Worm (Caenorhabditis elegans) whole organism, late embryonic: Measurements from ENCODE around the gene spp-10.

Experiments used
- F13H6.1 ChIP-seq: sonication (generic microtip); optimal IDR thresholded peaks from 2 replicates; lab custom pipeline; 2016; ENCODE audit warnings: missing genetic modification characterization, missing compliant biosample characterization
- fkh-10 ChIP-seq: fragments of 150-350 bp; optimal IDR thresholded peaks from 2 replicates; lab custom pipeline; 2014; ENCODE audit warnings: missing biosample characterization, missing genetic modification reagents, missing genetic modification characterization
- hlh-8 ChIP-seq: sonication (generic microtip); optimal IDR thresholded peaks from 2 replicates; lab custom pipeline; 2016; ENCODE audit warnings: missing genotype, missing genetic modification characterization, missing compliant biosample characterization
- nfya-1 ChIP-seq: sonication (generic microtip); optimal IDR thresholded peaks from 2 replicates; lab custom pipeline; 2017; ENCODE audit warnings: missing genetic modification characterization, mild to moderate bottlenecking, missing compliant biosample characterization, antibody characterized with exemption, moderate library complexity
- nhr-232 ChIP-seq: sonication (generic microtip); optimal IDR thresholded peaks from 2 replicates; lab custom pipeline; 2016; ENCODE audit warnings: missing genetic modification characterization, missing compliant biosample characterization
- npax-4 ChIP-seq: sonication (generic microtip); optimal IDR thresholded peaks from 2 replicates; lab custom pipeline; 2016; ENCODE audit warnings: missing genetic modification characterization, missing compliant biosample characterization
- pag-3 ChIP-seq: sonication (generic microtip); optimal IDR thresholded peaks from 2 replicates; lab custom pipeline; 2016; ENCODE audit warnings: missing compliant biosample characterization, missing genetic modification characterization, borderline replicate concordance
- pha-4 ChIP-seq: fragments of 150-350 bp; optimal IDR thresholded peaks from 2 replicates; lab custom pipeline; 2018; ENCODE audit warnings: missing biosample characterization, missing genetic modification reagents, missing genetic modification characterization
- unc-3 ChIP-seq, 2 experiments: fragments of 200-800 bp in 1 of 2; sonication (Bioruptor generic) in 1 of 2; sonication (generic microtip) in 1 of 2; conservative IDR thresholded peaks in 1 of 2; optimal IDR thresholded peaks in 1 of 2; 2 replicates each; pipeline versions ENCODE4 v1.3.6 to Lab custom; 2016 to 2022; ENCODE audit warnings: missing compliant biosample characterization in 2 of 2, missing genetic modification characterization in 2 of 2, missing genetic modification reagents in 1 of 2

ce11 chrIV:8475030-8475679, 1.8 kb upstream of the spp-10 start:
- TF ChIP-seq nhr-232 (tag; lab: Kevin White, UChicago), result no peak
- TF ChIP-seq nfya-1 (tag; lab: Kevin White, UChicago), result no peak
- TF ChIP-seq fkh-10 (GFP tag; lab: Kevin White, UChicago), result no peak
- TF ChIP-seq pag-3 (tag; lab: Kevin White, UChicago), result no peak
- no peak for TF ChIP-seq F13H6.1 (tag; lab: Kevin White, UChicago)
- no peak for TF ChIP-seq pha-4 (tag; lab: Kevin White, UChicago)
- TF ChIP-seq unc-3 (GFP tag; conservative IDR thresholded peaks at IDR 0.05; lab: Robert Waterston, UW), result no peak
- TF ChIP-seq unc-3 (tag; optimal IDR thresholded peaks at IDR 0.05; lab: Kevin White, UChicago), result no peak
- no peak for TF ChIP-seq npax-4
- no peak for TF ChIP-seq hlh-8 (tag; lab: Kevin White, UChicago)
